Fruit fly (Drosophila melanogaster) whole organism, wandering third instar larva: Measurements from ENCODE around the gene CG45207.

Experiments used
- Abd-B ChIP-seq: fragments of >200 bp; optimal IDR thresholded peaks from 2 replicates; lab custom pipeline; 2017; ENCODE audit warnings: missing biosample characterization, missing genetic modification characterization
- CG32264 ChIP-seq: fragments of 200-800 bp; sonication (Bioruptor generic); optimal IDR thresholded peaks from 2 replicates; lab custom pipeline; 2016; ENCODE audit warnings: missing biosample characterization, missing genetic modification characterization
- CG9705 ChIP-seq: fragments of 200-800 bp; sonication (Bioruptor generic); optimal IDR thresholded peaks from 2 replicates; lab custom pipeline; 2018; ENCODE audit warnings: missing biosample characterization, mild to moderate bottlenecking, missing genetic modification characterization
- CrebA ChIP-seq: fragments of 200-800 bp; sonication (Bioruptor generic); optimal IDR thresholded peaks from 2 replicates; lab custom pipeline; 2016; ENCODE audit warnings: missing biosample characterization, mild to moderate bottlenecking, missing genetic modification characterization, borderline replicate concordance
- Dfd ChIP-seq: fragments of >200 bp; optimal IDR thresholded peaks from 2 replicates; lab custom pipeline; 2017; ENCODE audit warnings: missing biosample characterization, missing genetic modification characterization
- Dif ChIP-seq: fragments of 200-275, 200-300 bp; sonication (Bioruptor generic); optimal IDR thresholded peaks from 2 replicates; lab custom pipeline; 2018; ENCODE audit warnings: missing biosample characterization, missing genetic modification characterization; ENCODE audit not compliant: partially characterized antibody
- GATAd ChIP-seq: sonication (Bioruptor generic); optimal IDR thresholded peaks from 2 replicates; lab custom pipeline; 2016; ENCODE audit warnings: missing biosample characterization, missing genetic modification characterization
- HLH106 ChIP-seq: fragments of 200-800 bp; optimal IDR thresholded peaks from 3 replicates; lab custom pipeline; 2019; ENCODE audit warnings: missing biosample characterization, mild to moderate bottlenecking, missing genetic modification characterization, moderate library complexity
- Hnf4 ChIP-seq: fragments of 200-800 bp; sonication (Bioruptor generic); optimal IDR thresholded peaks from 2 replicates; lab custom pipeline; 2016; ENCODE audit warnings: missing biosample characterization, mild to moderate bottlenecking, missing genetic modification characterization
- Hr78 ChIP-seq: fragments of >200 bp; optimal IDR thresholded peaks from 2 replicates; lab custom pipeline; 2017; ENCODE audit warnings: missing biosample characterization, missing genetic modification characterization
- Hr83 ChIP-seq: fragments of 200-300 bp; sonication (Bioruptor generic); optimal IDR thresholded peaks from 2 replicates; lab custom pipeline; 2016; ENCODE audit warnings: missing biosample characterization, mild to moderate bottlenecking, missing genetic modification characterization, moderate library complexity; ENCODE audit not compliant: poor library complexity, severe bottlenecking
- Jra ChIP-seq: sonication (Bioruptor generic); optimal IDR thresholded peaks from 2 replicates; lab custom pipeline; 2016; ENCODE audit warnings: missing biosample characterization, missing genetic modification characterization
- Mio ChIP-seq: sonication (Bioruptor generic); optimal IDR thresholded peaks from 2 replicates; lab custom pipeline; 2016; ENCODE audit warnings: missing biosample characterization, missing genetic modification characterization
- Myc ChIP-seq: fragments of >200 bp; optimal IDR thresholded peaks from 2 replicates; lab custom pipeline; 2017
- N ChIP-seq: fragments of >200 bp; optimal IDR thresholded peaks from 2 replicates; lab custom pipeline; 2018; ENCODE audit warnings: missing biosample characterization, missing external identifiers, missing genetic modification characterization
- OdsH ChIP-seq: fragments of 200-800 bp; sonication (Bioruptor generic); optimal IDR thresholded peaks from 2 replicates; lab custom pipeline; 2016; ENCODE audit warnings: missing biosample characterization, mild to moderate bottlenecking, missing genetic modification characterization
- Rel ChIP-seq, 2 experiments: fragments of 200-800 bp; sonication (Bioruptor generic) in 1 of 2; optimal IDR thresholded peaks; 2 replicates in 1 of 2; 3 replicates in 1 of 2; lab custom pipeline; 2016 to 2019; ENCODE audit warnings: mild to moderate bottlenecking in 2 of 2, missing biosample characterization in 2 of 2, missing genetic modification characterization in 2 of 2, moderate library complexity in 1 of 2
- Sp1 ChIP-seq: fragments of 200-800 bp; sonication (Bioruptor generic); optimal IDR thresholded peaks from 3 replicates; lab custom pipeline; 2019; ENCODE audit warnings: missing biosample characterization, mild to moderate bottlenecking, missing genetic modification characterization, moderate library complexity
- Vsx2 ChIP-seq: fragments of 200-300, 225-300 bp; sonication (Bioruptor generic); optimal IDR thresholded peaks from 2 replicates; lab custom pipeline; 2018; ENCODE audit warnings: missing biosample characterization, missing genetic modification characterization; ENCODE audit not compliant: partially characterized antibody
- br ChIP-seq: fragments of 200-800 bp; sonication (Bioruptor generic); optimal IDR thresholded peaks from 2 replicates; lab custom pipeline; 2016; ENCODE audit warnings: missing biosample characterization, missing genetic modification characterization
- brk ChIP-seq: fragments of 200-800 bp; sonication (Bioruptor generic); optimal IDR thresholded peaks from 2 replicates; lab custom pipeline; 2016; ENCODE audit warnings: missing biosample characterization, mild to moderate bottlenecking, missing genetic modification characterization
- dsf ChIP-seq: sonication (Bioruptor generic); optimal IDR thresholded peaks from 2 replicates; lab custom pipeline; 2016; ENCODE audit warnings: missing biosample characterization, missing genetic modification characterization, borderline replicate concordance
- ey ChIP-seq: fragments of 200-800 bp; sonication (Bioruptor generic); optimal IDR thresholded peaks from 2 replicates; lab custom pipeline; 2016; ENCODE audit warnings: missing biosample characterization, missing genetic modification characterization
- foxo ChIP-seq, 2 experiments: fragments of 200-800 bp; sonication (Bioruptor generic); optimal IDR thresholded peaks; 2 replicates in 1 of 2; 3 replicates in 1 of 2; lab custom pipeline; 2016 to 2017; ENCODE audit warnings: missing biosample characterization in 2 of 2, missing genetic modification characterization in 2 of 2
- fru ChIP-seq: fragments of 200-800 bp; sonication (Bioruptor generic); optimal IDR thresholded peaks from 3 replicates; lab custom pipeline; 2016; ENCODE audit warnings: missing biosample characterization, mild to moderate bottlenecking, missing genetic modification characterization
- h ChIP-seq: fragments of 200-800 bp; sonication (Bioruptor generic); optimal IDR thresholded peaks from 3 replicates; lab custom pipeline; 2016; ENCODE audit warnings: missing biosample characterization, mild to moderate bottlenecking, missing genetic modification characterization
- jim ChIP-seq: fragments of 175-275, 200-325 bp; sonication (Bioruptor generic); optimal IDR thresholded peaks from 2 replicates; lab custom pipeline; 2016; ENCODE audit warnings: missing biosample characterization, mild to moderate bottlenecking, missing genetic modification characterization
- lola ChIP-seq: fragments of >200 bp; optimal IDR thresholded peaks from 2 replicates; lab custom pipeline; 2017; ENCODE audit warnings: missing biosample characterization, missing genetic modification characterization
- pan ChIP-seq: fragments of >200 bp; optimal IDR thresholded peaks from 2 replicates; lab custom pipeline; 2017
- psq ChIP-seq: fragments of 200-800 bp; sonication (Bioruptor generic); optimal IDR thresholded peaks from 3 replicates; lab custom pipeline; 2017; ENCODE audit warnings: missing biosample characterization, mild to moderate bottlenecking, missing genetic modification characterization, moderate library complexity
- rgr ChIP-seq: fragments of 200-800 bp; sonication (Bioruptor generic); optimal IDR thresholded peaks from 3 replicates; lab custom pipeline; 2016; ENCODE audit warnings: missing biosample characterization, mild to moderate bottlenecking, missing genetic modification characterization
- sage ChIP-seq: fragments of 200-800 bp; sonication (Bioruptor generic); optimal IDR thresholded peaks from 2 replicates; lab custom pipeline; 2016; ENCODE audit warnings: missing biosample characterization, mild to moderate bottlenecking, missing genetic modification characterization
- sv ChIP-seq: fragments of 200-800 bp; sonication (Bioruptor generic); optimal IDR thresholded peaks from 3 replicates; lab custom pipeline; 2016; ENCODE audit warnings: missing biosample characterization, missing genetic modification characterization
- tai ChIP-seq: sonication (Bioruptor generic); optimal IDR thresholded peaks from 2 replicates; lab custom pipeline; 2016; ENCODE audit warnings: missing biosample characterization, missing genetic modification characterization
- usp ChIP-seq: fragments of >200 bp; optimal IDR thresholded peaks from 2 replicates; lab custom pipeline; 2017; ENCODE audit warnings: missing biosample characterization, missing genetic modification characterization
- woc ChIP-seq: sonication (Bioruptor generic); optimal IDR thresholded peaks from 2 replicates; lab custom pipeline; 2016; ENCODE audit warnings: missing biosample characterization, mild to moderate bottlenecking, missing genetic modification characterization

Gene CG45207

dm6 chr3R:15806341-15806740, 31.2 kb upstream of the CG45207 start:
- TF ChIP-seq sv (no peak), CG9705 (GFP tag; lab: Kevin White, UChicago) (no peak), h (GFP tag; lab: Kevin White, UChicago) (no peak), fru (GFP tag; lab: Kevin White, UChicago) (peak; percentile 9), CrebA (no peak), sage (no peak), HLH106 (peak; percentile 8), brk (no peak), Sp1 (GFP tag; lab: Kevin White, UChicago) (peak; percentile 12), OdsH (GFP tag; lab: Kevin White, UChicago) (no peak), woc (GFP tag; lab: Kevin White, UChicago) (peak; percentile 63), Mio (GFP tag; lab: Kevin White, UChicago) (no peak), Hnf4 (GFP tag; lab: Kevin White, UChicago) (no peak), rgr (no peak), pan (lab: Kevin White, UChicago) (no peak), br (GFP tag; lab: Kevin White, UChicago) (no peak), foxo (GFP tag; optimal IDR thresholded peaks at IDR 0.05; lab: Kevin White, UChicago) (peak in 1 of 2 experiments; percentile 26)

- no peak for TF ChIP-seq Dfd
- no peak for TF ChIP-seq pan (lab: Kevin White, UChicago)
- no peak for TF ChIP-seq OdsH (GFP tag; lab: Kevin White, UChicago)
- no peak for TF ChIP-seq CG9705 (GFP tag; lab: Kevin White, UChicago)
- no peak for TF ChIP-seq tai (GFP tag; lab: Kevin White, UChicago)
Observed at dm6 chr3R:15804678-15805077, 29.5 kb upstream of the CG45207 start.

dm6 chr3R:15803502-15804461, 28.6 kb upstream of the CG45207 start, which contains the start of gene alpha-Man-IIb:
TSS of gene alpha-Man-IIb (plus strand) at chr3R:15804248.
- TF ChIP-seq Hr83 (GFP tag; lab: Kevin White, UChicago) (peak; percentile 41), HLH106 (peak; percentile 19), lola (GFP tag; lab: Kevin White, UChicago) (no peak), rgr (peak; percentile 25), tai (GFP tag; lab: Kevin White, UChicago) (no peak), dsf (GFP tag; lab: Kevin White, UChicago) (no peak), Dif (GFP tag; lab: Kevin White, UChicago) (peak; percentile 5), h (GFP tag; lab: Kevin White, UChicago) (peak; percentile 10), Sp1 (GFP tag; lab: Kevin White, UChicago) (peak; percentile 8), Rel (GFP tag; optimal IDR thresholded peaks at IDR 0.05; lab: Kevin White, UChicago) (no peak), Rel (tag; optimal IDR thresholded peaks at IDR 0.05; lab: Kevin White, UChicago) (peak; percentile 25), Abd-B (no peak), N (GFP tag; lab: Kevin White, UChicago) (no peak), Hnf4 (GFP tag; lab: Kevin White, UChicago) (no peak), sage (no peak), Vsx2 (no peak), Hr78 (GFP tag; lab: Kevin White, UChicago) (no peak), fru (GFP tag; lab: Kevin White, UChicago) (peak; percentile 54)

- no peak for TF ChIP-seq brk
- TF ChIP-seq ey (GFP tag; lab: Kevin White, UChicago): no peak
- no peak for TF ChIP-seq pan (lab: Kevin White, UChicago)
Observed at dm6 chr3R:15802006-15802405, 26.9 kb upstream of the CG45207 start, which contains the start of gene CG9593. TSS of gene CG9593 (plus strand) at chr3R:15802275.

dm6 chr3R:15794258-15794727, 19.2 kb upstream of the CG45207 start:
- no peak for TF ChIP-seq Myc (lab: Kevin White, UChicago)
- no peak for TF ChIP-seq CG9705 (GFP tag; lab: Kevin White, UChicago)
- TF ChIP-seq psq (GFP tag; lab: Kevin White, UChicago): peak; percentile 28
- TF ChIP-seq pan (lab: Kevin White, UChicago): no peak
- TF ChIP-seq ey (GFP tag; lab: Kevin White, UChicago): peak; percentile 8
- no peak for TF ChIP-seq Dfd
- no peak for TF ChIP-seq dsf (GFP tag; lab: Kevin White, UChicago)
- peak; percentile 27 for TF ChIP-seq CG32264 (GFP tag; lab: Kevin White, UChicago)
- no peak for TF ChIP-seq woc (GFP tag; lab: Kevin White, UChicago)
- no peak for TF ChIP-seq Abd-B
- peak; percentile 78 for TF ChIP-seq jim (GFP tag; lab: Kevin White, UChicago)
- no peak for TF ChIP-seq GATAd (GFP tag; lab: Kevin White, UChicago)
- no peak for TF ChIP-seq Hnf4 (GFP tag; lab: Kevin White, UChicago)
- TF ChIP-seq Jra (GFP tag; lab: Kevin White, UChicago): peak; percentile 65
- no peak for TF ChIP-seq sv
- TF ChIP-seq Vsx2: no peak
- TF ChIP-seq rgr: peak; percentile 58
- peak; percentile 60 for TF ChIP-seq h (GFP tag; lab: Kevin White, UChicago)
- peak; percentile 42 for TF ChIP-seq Sp1 (GFP tag; lab: Kevin White, UChicago)
- TF ChIP-seq tai (GFP tag; lab: Kevin White, UChicago): no peak
- peak; percentile 55 for TF ChIP-seq brk
- no peak for TF ChIP-seq usp (GFP tag; lab: Kevin White, UChicago)
- TF ChIP-seq OdsH (GFP tag; lab: Kevin White, UChicago): peak; percentile 19
